Fruit fly (Drosophila melanogaster): ENCODE data around the gene rha.

rha gene

DNA sequence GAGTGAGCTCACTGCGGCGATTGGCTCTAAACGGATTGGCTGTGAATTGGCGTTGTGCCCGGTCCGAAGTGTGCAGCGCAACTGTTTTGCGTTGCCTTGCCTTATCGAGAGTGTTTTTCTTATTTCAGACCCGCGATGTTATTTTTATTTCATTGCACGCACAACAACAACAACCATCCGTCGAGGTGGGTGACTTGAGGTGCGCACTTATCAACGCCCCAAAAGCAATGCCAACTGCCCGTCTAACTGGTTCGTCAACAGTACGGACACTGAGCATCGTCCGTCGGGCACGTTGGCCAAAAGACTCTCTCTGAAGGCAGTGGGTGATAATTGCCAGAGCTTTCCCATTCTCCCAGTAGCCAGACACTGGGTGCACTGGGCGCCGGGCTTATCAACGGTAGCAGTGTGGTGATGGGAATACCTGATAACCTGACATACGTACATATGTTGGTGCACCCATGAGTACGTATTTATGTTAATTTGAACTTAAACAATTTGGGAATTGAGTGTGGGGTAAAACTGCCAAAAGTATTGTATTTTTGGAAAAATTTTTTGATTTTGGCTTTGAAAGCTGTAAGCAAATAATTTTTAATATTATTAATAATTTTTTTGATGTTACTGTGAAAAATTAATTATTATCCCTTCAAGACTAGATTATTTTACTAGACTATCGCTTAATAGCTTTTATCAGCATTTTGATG is 44.6 kb upstream of the rha start, which contains the start of gene CG31102 (continued):
- TF ChIP-seq Rx (GFP tag; IDR thresholded peaks at IDR 0.05) (no peak), CG34376 (GFP tag; optimal IDR thresholded peaks at IDR 0.05) (peak; percentile 11), H15 (GFP tag; IDR thresholded peaks at IDR 0.05) (no peak), en (GFP tag; optimal IDR thresholded peaks at IDR 0.05) (no peak), CG18599 (GFP tag; optimal IDR thresholded peaks at IDR 0.05) (peak; percentile 13), CG9437 (GFP tag; optimal IDR thresholded peaks at IDR 0.05) (no peak), CG3726 (GFP tag; IDR thresholded peaks at IDR 0.05) (no peak), CG16815 (GFP tag; optimal IDR thresholded peaks at IDR 0.05) (no peak), Dek (tag; optimal IDR thresholded peaks at IDR 0.05) (no peak), CG12219 (GFP tag; optimal IDR thresholded peaks at IDR 0.05) (no peak), slbo (GFP tag; IDR thresholded peaks at IDR 0.05) (no peak), Fer1 (GFP tag; optimal IDR thresholded peaks at IDR 0.05) (no peak), vfl (GFP tag; optimal IDR thresholded peaks at IDR 0.05) (no peak), bcd (GFP tag; optimal IDR thresholded peaks at IDR 0.05) (no peak), Myb (GFP tag; optimal IDR thresholded peaks at IDR 0.05) (no peak), Ssrp (tag; optimal IDR thresholded peaks at IDR 0.05) (no peak), eyg (GFP tag; optimal IDR thresholded peaks at IDR 0.05) (no peak), twi (tag; optimal IDR thresholded peaks at IDR 0.05) (no peak), Taf1 (GFP tag; IDR thresholded peaks at IDR 0.05) (no peak), sima (GFP tag; optimal IDR thresholded peaks at IDR 0.05) (no peak), Dip3 (GFP tag; optimal IDR thresholded peaks at IDR 0.05) (no peak), CG7963 (GFP tag; IDR thresholded peaks at IDR 0.05; ENCODE audit: partially characterized antibody) (no peak), HmgZ (tag; optimal IDR thresholded peaks at IDR 0.05) (no peak), p53 (GFP tag; optimal IDR thresholded peaks at IDR 0.05) (no peak), CG9215 (GFP tag; IDR thresholded peaks at IDR 0.05) (no peak), CG1603 (tag; optimal IDR thresholded peaks at IDR 0.05) (no peak), Ptx1 (GFP tag; IDR thresholded peaks at IDR 0.05) (no peak), lmd (GFP tag; IDR thresholded peaks at IDR 0.05) (no peak), dmrt11E (tag; optimal IDR thresholded peaks at IDR 0.05) (no peak), mirr (GFP tag; optimal IDR thresholded peaks at IDR 0.05) (peak; percentile 28), onecut (GFP tag; IDR thresholded peaks at IDR 0.05) (no peak), pho (GFP tag; optimal IDR thresholded peaks at IDR 0.05) (no peak), dysf (GFP tag; IDR thresholded peaks at IDR 0.05) (0 out of 3 replicates have a peak, but pooled peaks have one; percentile 21), Hsf (GFP tag; optimal IDR thresholded peaks at IDR 0.05) (no peak), CG8924 (tag; optimal IDR thresholded peaks at IDR 0.05) (no peak), CG5180 (GFP tag; optimal IDR thresholded peaks at IDR 0.05) (no peak), hkb (optimal IDR thresholded peaks at IDR 0.05) (no peak), hkb (GFP tag; IDR thresholded peaks at IDR 0.05) (no peak), CG4707 (GFP tag; optimal IDR thresholded peaks at IDR 0.05) (no peak), Ada2b (GFP tag; IDR thresholded peaks at IDR 0.05) (no peak), CG10431 (GFP tag; optimal IDR thresholded peaks at IDR 0.05) (no peak), CG13296 (GFP tag; optimal IDR thresholded peaks at IDR 0.05) (no peak), mam (GFP tag; optimal IDR thresholded peaks at IDR 0.05) (no peak), CG7786 (GFP tag; optimal IDR thresholded peaks at IDR 0.05) (no peak), ewg (GFP tag; optimal IDR thresholded peaks at IDR 0.05) (no peak), ham (GFP tag; IDR thresholded peaks at IDR 0.05) (no peak), CG15696 (tag; optimal IDR thresholded peaks at IDR 0.05) (no peak), unpg (GFP tag; optimal IDR thresholded peaks at IDR 0.05) (no peak), corto (GFP tag; optimal IDR thresholded peaks at IDR 0.05) (no peak), dmrt99B (tag; optimal IDR thresholded peaks at IDR 0.05) (peak; percentile 1), GATAe (GFP tag; conservative IDR thresholded peaks at IDR 0.05) (0 out of 2 replicates have a peak, but pooled peaks have one; percentile 29)
